Worm (Caenorhabditis elegans) whole organism, L4 larva: ENCODE data around the gene ttr-15.

Source experiments
- F44E2.7 ChIP-seq: fragments of 200-800 bp; sonication (Bioruptor generic); IDR thresholded peaks from 2 replicates; pipeline ENCODE4 v2.1.2; 2022; ENCODE audit warnings: missing genetic modification characterization, missing compliant biosample characterization
- T20F7.1 ChIP-seq: fragments of 200-800 bp; sonication (Bioruptor generic); optimal IDR thresholded peaks from 2 replicates; lab custom pipeline; 2018; ENCODE audit warnings: mild to moderate bottlenecking, missing genetic modification characterization, missing compliant biosample characterization
- T26A8.4 ChIP-seq: fragments of 200-800 bp; sonication (Bioruptor generic); IDR thresholded peaks from 2 replicates; pipeline ENCODE4 v1.3.6; 2022; ENCODE audit warnings: missing genetic modification characterization, missing compliant biosample characterization
- Y48G9A.11 ChIP-seq: fragments of 200-800 bp; sonication (Bioruptor generic); IDR thresholded peaks from 2 replicates; pipeline ENCODE4 v1.3.6; 2022; ENCODE audit warnings: missing genetic modification reagents, missing genetic modification characterization, missing compliant biosample characterization
- Y75B8A.6 ChIP-seq: fragments of 200-800 bp; sonication (Bioruptor generic); IDR thresholded peaks from 2 replicates; pipeline ENCODE4 v1.3.6; 2022; ENCODE audit warnings: missing genetic modification reagents, missing genetic modification characterization, missing compliant biosample characterization
- aha-1 ChIP-seq: fragments of 150-350 bp; peaks from one replicate; lab custom pipeline; 2014; ENCODE audit warnings: missing biosample characterization, missing genetic modification characterization
- aly-2 ChIP-seq: sonication (generic microtip); optimal IDR thresholded peaks from 2 replicates; lab custom pipeline; 2018; ENCODE audit warnings: missing biosample characterization, missing genetic modification characterization
- attf-4 ChIP-seq: sonication (generic microtip); optimal IDR thresholded peaks from 3 replicates; lab custom pipeline; 2017; ENCODE audit warnings: missing biosample characterization, missing genetic modification characterization
- ces-1 ChIP-seq: fragments of 150-350 bp; sonication (generic microtip); optimal IDR thresholded peaks from 4 replicates; lab custom pipeline; 2014; ENCODE audit warnings: missing biosample characterization, missing genetic modification reagents, missing genetic modification characterization
- ctbp-1 ChIP-seq: fragments of 200-800 bp; sonication (Bioruptor generic); IDR thresholded peaks from 2 replicates; pipeline ENCODE4 v1.3.6; 2022; ENCODE audit warnings: missing genetic modification reagents, missing genetic modification characterization, missing compliant biosample characterization
- daf-12 ChIP-seq: fragments of 150-350 bp; optimal IDR thresholded peaks from 2 replicates; lab custom pipeline; 2014; ENCODE audit warnings: missing biosample characterization, missing genetic modification reagents, missing genetic modification characterization
- daf-19 ChIP-seq: fragments of 200-800 bp; sonication (Bioruptor generic); conservative IDR thresholded peaks from 2 replicates; pipeline ENCODE4 v1.3.6; 2022; ENCODE audit warnings: missing genetic modification characterization, missing compliant biosample characterization
- dmd-6 ChIP-seq: fragments of 200-800 bp; sonication (Bioruptor generic); IDR thresholded peaks from 2 replicates; pipeline ENCODE4 v1.3.6; 2022; ENCODE audit warnings: missing genetic modification reagents, missing genetic modification characterization, missing compliant biosample characterization
- dpl-1 ChIP-seq: fragments of 150-350 bp; optimal IDR thresholded peaks from 2 replicates; lab custom pipeline; 2014; ENCODE audit warnings: missing biosample characterization, missing genetic modification reagents, missing genetic modification characterization
- dve-1 ChIP-seq: sonication (generic microtip); optimal IDR thresholded peaks from 2 replicates; lab custom pipeline; 2017; ENCODE audit warnings: antibody characterized with exemption, mild to moderate bottlenecking, missing genetic modification characterization, missing compliant biosample characterization; ENCODE audit not compliant: insufficient read depth
- egl-43 ChIP-seq: fragments of 200-800 bp; sonication (Bioruptor generic); IDR thresholded peaks from 2 replicates; pipeline ENCODE4 v1.3.6; 2022; ENCODE audit warnings: missing genetic modification reagents, missing genetic modification characterization, missing compliant biosample characterization
- fkh-10 ChIP-seq: fragments of 150-350 bp; optimal IDR thresholded peaks from 2 replicates; lab custom pipeline; 2014; ENCODE audit warnings: missing biosample characterization, missing genetic modification reagents, missing genetic modification characterization
- fos-1 ChIP-seq: fragments of 150-350 bp; optimal IDR thresholded peaks from 2 replicates; lab custom pipeline; 2014; ENCODE audit warnings: missing biosample characterization, missing genetic modification characterization
- hif-1 ChIP-seq, 2 experiments: sonication (generic microtip); optimal IDR thresholded peaks; 2 replicates each; lab custom pipeline; 2016 to 2017; ENCODE audit warnings: missing compliant biosample characterization in 2 of 2, missing genetic modification characterization in 2 of 2, missing genetic modification reagents in 2 of 2, missing genotype in 2 of 2, mild to moderate bottlenecking in 1 of 2
- hlh-30 ChIP-seq: sonication (generic microtip); optimal IDR thresholded peaks from 2 replicates; lab custom pipeline; 2017; ENCODE audit warnings: antibody characterized with exemption, mild to moderate bottlenecking, missing genetic modification characterization, missing compliant biosample characterization; ENCODE audit not compliant: insufficient read depth
- jun-1 ChIP-seq: fragments of 150-350 bp; optimal IDR thresholded peaks from 2 replicates; lab custom pipeline; 2014; ENCODE audit warnings: missing biosample characterization, missing genetic modification reagents, missing genetic modification characterization
- lim-7 ChIP-seq: fragments of 200-800 bp; sonication (Bioruptor generic); IDR thresholded peaks from 2 replicates; pipeline ENCODE4 v1.3.6; 2022; ENCODE audit warnings: missing genetic modification characterization, missing compliant biosample characterization
- lin-29 ChIP-seq: fragments of 200-800 bp; sonication (Bioruptor generic); IDR thresholded peaks from 2 replicates; pipeline ENCODE4 v1.3.6; 2022; ENCODE audit warnings: missing genetic modification reagents, missing genetic modification characterization, missing compliant biosample characterization
- lin-38 ChIP-seq: fragments of 200-800 bp; sonication (Bioruptor generic); IDR thresholded peaks from 2 replicates; pipeline ENCODE4 v1.3.6; 2022; ENCODE audit warnings: missing genetic modification reagents, missing genetic modification characterization, missing compliant biosample characterization
- lin-39 ChIP-seq: fragments of 150-350 bp; optimal IDR thresholded peaks from 2 replicates; lab custom pipeline; 2014; ENCODE audit warnings: missing biosample characterization, missing genetic modification reagents, missing genetic modification characterization
- mep-1 ChIP-seq: fragments of 150-350 bp; sonication (generic microtip); optimal IDR thresholded peaks from 3 replicates; lab custom pipeline; 2014; ENCODE audit warnings: missing biosample characterization, missing genetic modification characterization
- mxl-3 ChIP-seq: fragments of 200-800 bp; sonication (Bioruptor generic); optimal IDR thresholded peaks from 2 replicates; lab custom pipeline; 2018; ENCODE audit warnings: mild to moderate bottlenecking, missing genetic modification characterization, missing compliant biosample characterization
- nhr-111 ChIP-seq: fragments of 200-800 bp; sonication (Bioruptor generic); optimal IDR thresholded peaks from 2 replicates; lab custom pipeline; 2018; ENCODE audit warnings: mild to moderate bottlenecking, missing genetic modification characterization, missing compliant biosample characterization
- nhr-28 ChIP-seq: fragments of 150-350 bp; optimal IDR thresholded peaks from 2 replicates; lab custom pipeline; 2014; ENCODE audit warnings: missing biosample characterization, missing genetic modification characterization
- nhr-48 ChIP-seq: sonication (generic microtip); optimal IDR thresholded peaks from 2 replicates; lab custom pipeline; 2016; ENCODE audit warnings: mild to moderate bottlenecking, missing genetic modification characterization, missing compliant biosample characterization
- nhr-77 ChIP-seq: fragments of 150-350 bp; optimal IDR thresholded peaks from 2 replicates; lab custom pipeline; 2014; ENCODE audit warnings: missing biosample characterization, missing genetic modification characterization
- pqm-1 ChIP-seq: sonication (generic microtip); optimal IDR thresholded peaks from 2 replicates; lab custom pipeline; 2017; ENCODE audit warnings: missing biosample characterization, missing genetic modification characterization
- snpc-4 ChIP-seq: fragments of 150-350 bp; optimal IDR thresholded peaks from 2 replicates; lab custom pipeline; 2014; ENCODE audit warnings: missing biosample characterization, missing genetic modification characterization
- spr-3 ChIP-seq: fragments of 200-800 bp; sonication (Bioruptor generic); optimal IDR thresholded peaks from 2 replicates; lab custom pipeline; 2018; ENCODE audit warnings: mild to moderate bottlenecking, missing genetic modification characterization, missing compliant biosample characterization
- unc-39 ChIP-seq: sonication (generic microtip); optimal IDR thresholded peaks from 2 replicates; lab custom pipeline; 2017; ENCODE audit warnings: missing biosample characterization, missing genetic modification characterization

ttr-15 gene

DNA sequence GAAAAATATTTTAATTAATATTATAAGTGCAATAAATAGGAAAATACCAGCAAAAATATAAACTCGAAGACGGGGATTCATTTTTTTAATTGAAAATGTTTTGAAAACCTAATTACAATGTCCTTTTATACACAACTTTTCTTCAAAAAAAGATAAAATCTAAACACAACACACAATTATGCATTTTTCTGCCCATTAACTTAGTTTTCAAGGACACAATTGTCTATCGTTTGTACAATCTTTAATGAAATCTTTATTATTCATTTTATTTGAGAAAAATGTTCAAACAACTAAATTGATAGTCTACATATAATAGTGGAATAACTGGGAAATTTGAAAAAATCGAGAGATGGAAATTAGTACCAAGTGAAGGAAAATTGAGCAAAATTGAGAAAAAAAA, 31.6 kb upstream of the ttr-15 start, which contains the start of gene T07A5.1:
Gene T07A5.1, minus strand, starts transcription at position 149 of the 400 bp plus-strand sequence.
- TF ChIP-seq lin-39 (tag; lab: Kevin White, UChicago) (no peak), ctbp-1 (GFP tag; lab: Robert Waterston, UW) (no peak), aha-1 (no peak), nhr-48 (tag; lab: Kevin White, UChicago) (no peak), dmd-6 (GFP tag; lab: Robert Waterston, UW) (no peak), fkh-10 (GFP tag; lab: Kevin White, UChicago) (no peak), egl-43 (GFP tag; lab: Robert Waterston, UW) (no peak), daf-19 (GFP tag; lab: Robert Waterston, UW) (no peak), jun-1 (tag; lab: Kevin White, UChicago) (no peak), T26A8.4 (GFP tag; lab: Robert Waterston, UW) (no peak), hif-1 (tag; optimal IDR thresholded peaks at IDR 0.05; lab: Kevin White, UChicago) (no peak), ces-1 (GFP tag; lab: Kevin White, UChicago) (no peak)

- TF ChIP-seq attf-4 (tag; lab: Kevin White, UChicago): no peak
- no peak for TF ChIP-seq mep-1
- TF ChIP-seq T20F7.1 (GFP tag; lab: Kevin White, UChicago): no peak
- TF ChIP-seq fos-1: no peak
- TF ChIP-seq spr-3 (GFP tag; lab: Kevin White, UChicago): no peak
- TF ChIP-seq fkh-10 (GFP tag; lab: Kevin White, UChicago): no peak
- TF ChIP-seq aly-2 (tag; lab: Kevin White, UChicago): no peak
- TF ChIP-seq, all 104 proteins: peak for 0
These were observed 26.6 kb upstream of the ttr-15 start, which contains the start of gene T07A5.7 for ce11 chrIII:10311016-10311415. TSS of gene T07A5.7 (minus strand) at chrIII:10311116.

DNA sequence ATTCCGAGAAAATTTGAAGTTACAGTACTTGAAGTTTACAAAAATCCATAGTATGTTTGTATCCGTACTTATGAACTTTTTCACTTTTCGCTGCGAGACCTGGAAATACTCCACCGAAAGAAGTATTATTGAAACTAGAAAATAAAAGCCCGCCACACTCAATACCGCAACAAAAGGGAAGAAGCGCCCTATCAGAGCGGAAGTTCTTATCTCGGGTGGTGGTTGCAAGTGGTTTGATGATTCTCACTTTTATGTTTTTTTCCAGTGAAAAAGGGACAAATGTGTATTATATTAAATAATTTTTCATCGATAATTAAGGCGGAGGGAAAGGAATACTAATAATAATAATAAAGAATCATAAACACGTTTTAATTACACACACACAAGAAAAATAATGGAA, 23.4 kb upstream of the ttr-15 start:
- no peak for TF ChIP-seq unc-39
- peak; percentile 73 for TF ChIP-seq pqm-1 (tag; lab: Kevin White, UChicago)
- TF ChIP-seq nhr-28: peak; percentile 21
- no peak for TF ChIP-seq aly-2 (tag; lab: Kevin White, UChicago)
- TF ChIP-seq nhr-77 (tag; lab: Kevin White, UChicago): peak; percentile 7
- peak; percentile 1 for TF ChIP-seq dve-1 (tag; lab: Kevin White, UChicago)
- no peak for TF ChIP-seq spr-3 (GFP tag; lab: Kevin White, UChicago)

DNA sequence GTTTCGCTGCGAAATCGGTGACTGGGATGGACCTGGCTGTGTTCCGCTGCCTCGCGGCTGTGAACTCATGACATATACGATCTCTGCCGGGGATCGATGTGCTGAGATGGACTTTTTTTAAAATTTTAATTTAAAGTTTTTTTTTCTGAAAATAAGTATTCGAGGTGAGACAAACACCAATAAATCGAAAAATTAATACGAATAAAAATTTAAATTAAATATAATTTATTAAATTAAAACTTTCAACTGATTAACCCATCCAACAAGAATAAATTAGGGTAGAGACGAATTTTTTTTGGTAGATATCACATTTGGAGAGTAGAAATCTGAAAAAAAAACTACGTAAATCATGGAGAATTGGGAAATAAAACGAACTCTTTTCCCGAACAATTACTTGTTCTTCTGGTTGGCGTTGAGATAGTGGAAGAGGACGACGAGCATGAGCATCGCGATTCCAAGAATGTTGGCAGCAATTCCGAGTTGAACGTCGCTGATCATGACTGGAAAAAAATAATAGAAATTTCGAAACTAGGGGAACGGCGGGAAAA, 19.5 kb upstream of the ttr-15 start, which contains the start of the genes unc-50 and ostf-4:
Gene unc-50, minus strand, starts transcription at position 101 of the 548 bp plus-strand sequence.
Gene ostf-4, minus strand, starts transcription at position 498 of the 548 bp plus-strand sequence.
- no peak for TF ChIP-seq F44E2.7 (GFP tag; lab: Robert Waterston, UW)
- TF ChIP-seq dpl-1 (GFP tag; lab: Kevin White, UChicago): no peak
- TF ChIP-seq fkh-10 (GFP tag; lab: Kevin White, UChicago): no peak
- no peak for TF ChIP-seq daf-12
- no peak for TF ChIP-seq snpc-4 (tag; lab: Kevin White, UChicago)
- TF ChIP-seq lin-29 (GFP tag; lab: Robert Waterston, UW): no peak
- TF ChIP-seq hlh-30: no peak
- TF ChIP-seq Y48G9A.11: no peak
- TF ChIP-seq Y75B8A.6: no peak
- TF ChIP-seq lim-7: no peak
- no peak for TF ChIP-seq mxl-3 (GFP tag; lab: Kevin White, UChicago)
- TF ChIP-seq nhr-77 (tag; lab: Kevin White, UChicago): no peak
- no peak for TF ChIP-seq T26A8.4 (GFP tag; lab: Robert Waterston, UW)
- TF ChIP-seq nhr-111 (GFP tag; lab: Kevin White, UChicago): no peak
- TF ChIP-seq nhr-28: no peak
- no peak for TF ChIP-seq lin-38 (GFP tag; lab: Robert Waterston, UW)
